Fruit fly (Drosophila melanogaster): Measurements from ENCODE around the gene eIF2beta.
A peak's percentile ranks its signal among the peaks of the same experiment; 100 is the strongest.

Gene eIF2beta

DNA sequence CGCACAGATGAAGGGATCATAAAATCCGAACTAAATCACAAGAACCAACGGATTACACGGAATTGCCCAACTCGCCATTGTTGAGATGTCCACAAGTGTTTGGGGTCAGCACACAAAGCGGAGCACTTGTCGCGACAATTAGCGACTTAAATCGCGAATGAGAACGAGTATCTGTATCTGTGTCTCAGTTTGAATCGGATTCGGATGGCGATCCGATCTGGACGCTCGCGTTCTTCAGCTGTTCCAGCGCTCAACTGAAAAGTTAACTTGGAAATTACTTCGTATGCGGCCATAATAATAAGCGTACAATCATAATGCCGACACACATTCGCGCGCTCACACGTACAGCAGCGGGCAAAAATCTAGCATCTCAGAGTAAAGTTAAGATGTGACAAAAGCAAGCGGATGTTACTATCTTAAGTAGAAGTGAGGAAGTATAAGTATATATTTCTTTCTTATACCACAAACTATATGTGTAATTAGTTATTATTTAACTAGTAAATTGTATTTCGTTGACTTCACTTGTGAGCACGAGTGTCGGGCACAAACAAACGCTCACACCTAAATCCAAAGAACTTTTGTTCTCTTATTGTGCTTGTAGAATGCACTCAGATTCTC, 36.0 kb downstream of the eIF2beta start, which contains the start of gene CG10660 (continued):
- TF ChIP-seq CG4730 (GFP tag; IDR thresholded peaks at IDR 0.05): peak; percentile 67; the same call in 1 of the 2 replicates
- TF ChIP-seq CG12236 (GFP tag; optimal IDR thresholded peaks at IDR 0.05): peak; percentile 46
- peak; percentile 61 for TF ChIP-seq Bteb2 (GFP tag; optimal IDR thresholded peaks at IDR 0.05)
- no peak for TF ChIP-seq abd-A (tag; optimal IDR thresholded peaks at IDR 0.05)
- peak; percentile 22 for TF ChIP-seq CG34376 (GFP tag; optimal IDR thresholded peaks at IDR 0.05)
- TF ChIP-seq CG13287 (GFP tag; IDR thresholded peaks at IDR 0.05; ENCODE audit: partially characterized antibody): no peak
- TF ChIP-seq CG7987 (GFP tag; optimal IDR thresholded peaks at IDR 0.05): peak; percentile 55
- TF ChIP-seq dmrt11E (tag; optimal IDR thresholded peaks at IDR 0.05): peak; percentile 77
- TF ChIP-seq Six4 (GFP tag; optimal IDR thresholded peaks at IDR 0.05): peak; percentile 66
- no peak for TF ChIP-seq inv (GFP tag; IDR thresholded peaks at IDR 0.05; ENCODE audit: partially characterized antibody)
- TF ChIP-seq chif (GFP tag; optimal IDR thresholded peaks at IDR 0.05): peak; percentile 80 to 82
- no peak for TF ChIP-seq BEAF-32 (GFP tag; optimal IDR thresholded peaks at IDR 0.05)
- peak; percentile 53 for TF ChIP-seq Atf3 (GFP tag; optimal IDR thresholded peaks at IDR 0.05)
- peak; percentile 84 for TF ChIP-seq esg (GFP tag; conservative IDR thresholded peaks at IDR 0.05)
- TF ChIP-seq CG14965 (GFP tag; optimal IDR thresholded peaks at IDR 0.05; ENCODE audit: borderline replicate concordance): no peak
- no peak for TF ChIP-seq D (optimal IDR thresholded peaks at IDR 0.05)
- TF ChIP-seq D (GFP tag; optimal IDR thresholded peaks at IDR 0.05): peak; percentile 88
- peak; percentile 76 for TF ChIP-seq fd3F (GFP tag; optimal IDR thresholded peaks at IDR 0.05)
- peak; percentile 77 for TF ChIP-seq CG2202 (tag; optimal IDR thresholded peaks at IDR 0.05)
- TF ChIP-seq Med (GFP tag): peak; percentile 95
- peak; percentile 90 for TF ChIP-seq Blimp-1 (GFP tag; optimal IDR thresholded peaks at IDR 0.05)
- peak; percentile 91 for TF ChIP-seq nmo (GFP tag; optimal IDR thresholded peaks at IDR 0.05)
- TF ChIP-seq CG3407 (GFP tag; optimal IDR thresholded peaks at IDR 0.05): peak; percentile 82
- TF ChIP-seq CG8089 (GFP tag; optimal IDR thresholded peaks at IDR 0.05): peak; percentile 32
- peak; percentile 93 for TF ChIP-seq row (GFP tag; IDR thresholded peaks at IDR 0.05)
- peak; percentile 72 for TF ChIP-seq mam (GFP tag; optimal IDR thresholded peaks at IDR 0.05)
- TF ChIP-seq tup (GFP tag; optimal IDR thresholded peaks at IDR 0.05): peak; percentile 66
- TF ChIP-seq CG8281 (tag; optimal IDR thresholded peaks at IDR 0.05): peak; percentile 58
- TF ChIP-seq CG1233 (GFP tag; optimal IDR thresholded peaks at IDR 0.05): peak; percentile 79
- peak; percentile 62 for TF ChIP-seq Jarid2 (GFP tag; optimal IDR thresholded peaks at IDR 0.05)
- TF ChIP-seq Hr51 (GFP tag; optimal IDR thresholded peaks at IDR 0.05): peak; percentile 71 to 94
- TF ChIP-seq gcm (GFP tag; optimal IDR thresholded peaks at IDR 0.05): peak; percentile 89
- TF ChIP-seq Dbx (GFP tag; IDR thresholded peaks at IDR 0.05): peak; percentile 74
- TF ChIP-seq otp (GFP tag; IDR thresholded peaks at IDR 0.05): peak; percentile 91
- peak; percentile 22 for TF ChIP-seq NC2α (GFP tag; optimal IDR thresholded peaks at IDR 0.05)
- peak; percentile 87 for TF ChIP-seq nau (GFP tag; optimal IDR thresholded peaks at IDR 0.05)
- peak; percentile 64 for TF ChIP-seq CG7372 (GFP tag; IDR thresholded peaks at IDR 0.05)
- TF ChIP-seq pnt (GFP tag; optimal IDR thresholded peaks at IDR 0.05): peak; percentile 60
- peak; percentile 81 for TF ChIP-seq E2f1 (GFP tag; IDR thresholded peaks at IDR 0.05)
- TF ChIP-seq CG7839 (tag; optimal IDR thresholded peaks at IDR 0.05): peak; percentile 94
- peak; percentile 95 for TF ChIP-seq Drgx (GFP tag; IDR thresholded peaks at IDR 0.05)
- TF ChIP-seq CG1792 (GFP tag; optimal IDR thresholded peaks at IDR 0.05): peak; percentile 40
- TF ChIP-seq Adf1 (GFP tag; IDR thresholded peaks at IDR 0.05): peak; percentile 59
- peak; percentile 86 for TF ChIP-seq Mrtf (GFP tag; IDR thresholded peaks at IDR 0.05)
- TF ChIP-seq Oli (tag; optimal IDR thresholded peaks at IDR 0.05): peak; percentile 93
- TF ChIP-seq hth (optimal IDR thresholded peaks at IDR 0.05): no peak
- peak; percentile 75 for TF ChIP-seq wdn (GFP tag; IDR thresholded peaks at IDR 0.05)
- TF ChIP-seq CG9437 (GFP tag; optimal IDR thresholded peaks at IDR 0.05): peak; percentile 77
- peak; percentile 55 for TF ChIP-seq zfh2 (GFP tag; optimal IDR thresholded peaks at IDR 0.05)
- TF ChIP-seq CG1832 (GFP tag; optimal IDR thresholded peaks at IDR 0.05): no peak
